Fruit fly (Drosophila melanogaster): ENCODE measurements around the gene CG5910.

dm6 chr3L:20497124-20497996 is 55.1 kb downstream of the CG5910 start, which contains the start of gene CG32425:
- TF ChIP-seq jim (GFP tag; optimal IDR thresholded peaks at IDR 0.05) (no peak), foxo (GFP tag; optimal IDR thresholded peaks at IDR 0.05) (peak in 1 of 2 experiments; percentile 37), Rel (GFP tag; optimal IDR thresholded peaks at IDR 0.05) (no peak), Rel (tag; optimal IDR thresholded peaks at IDR 0.05) (peak; percentile 8), Sp1 (GFP tag; optimal IDR thresholded peaks at IDR 0.05) (no peak), fru (GFP tag; optimal IDR thresholded peaks at IDR 0.05) (peak; percentile 25)
